Fruit fly (Drosophila melanogaster) whole organism, embryonic: ENCODE results near the gene CG5376.

Source experiments
- Bgb ChIP-seq: fragments of 200-800 bp; sonication (Bioruptor generic); IDR thresholded peaks from 2 replicates; pipeline ENCODE4 v1.3.6; 2022; ENCODE audit warnings: missing biosample characterization, missing genetic modification characterization; ENCODE audit not compliant: partially characterized antibody
- Bteb2 ChIP-seq: fragments of 200-800 bp; sonication (Bioruptor generic); optimal IDR thresholded peaks from 2 replicates; lab custom pipeline; 2016; ENCODE audit warnings: missing biosample characterization, missing genetic modification characterization
- CG10366 ChIP-seq: fragments of 200-800 bp; sonication (Bioruptor generic); IDR thresholded peaks from 2 replicates; pipeline ENCODE4 v1.3.6; 2022; ENCODE audit warnings: missing biosample characterization, missing genetic modification characterization
- CG10979 ChIP-seq: fragments of 200-800 bp; sonication (Bioruptor generic); optimal IDR thresholded peaks from 2 replicates; lab custom pipeline; 2018; ENCODE audit warnings: missing biosample characterization, mild to moderate bottlenecking, missing genetic modification characterization, moderate library complexity
- CG11085 ChIP-seq: fragments of 200-800 bp; sonication (Bioruptor generic); IDR thresholded peaks from 2 replicates; pipeline ENCODE4 v1.3.6; 2022; ENCODE audit warnings: missing biosample characterization, missing genetic modification characterization
- CG11723 ChIP-seq: fragments of 200-800 bp; sonication (Bioruptor generic); optimal IDR thresholded peaks from 2 replicates; lab custom pipeline; 2017; ENCODE audit warnings: missing biosample characterization, mild to moderate bottlenecking, missing genetic modification characterization
- CG15696 ChIP-seq: fragments of 200-800 bp; sonication (Bioruptor generic); optimal IDR thresholded peaks from 2 replicates; lab custom pipeline; 2019; ENCODE audit warnings: missing biosample characterization, mild to moderate bottlenecking, missing genetic modification characterization, moderate library complexity
- CG1792 ChIP-seq: fragments of 200-800 bp; sonication (Bioruptor generic); optimal IDR thresholded peaks from 2 replicates; lab custom pipeline; 2016; ENCODE audit warnings: missing biosample characterization, missing genetic modification characterization
- CG18011 ChIP-seq: fragments of 200-800 bp; sonication (Bioruptor generic); optimal IDR thresholded peaks from 2 replicates; lab custom pipeline; 2017; ENCODE audit warnings: missing biosample characterization, missing genetic modification characterization, mild to moderate bottlenecking, moderate library complexity, missing genotype
- CG2712 ChIP-seq: fragments of 200-800 bp; optimal IDR thresholded peaks from 3 replicates; lab custom pipeline; 2019; ENCODE audit warnings: missing biosample characterization, mild to moderate bottlenecking, missing genetic modification characterization, moderate library complexity
- CG30403 ChIP-seq: fragments of 200-800 bp; sonication (Bioruptor generic); optimal IDR thresholded peaks from 3 replicates; lab custom pipeline; 2016; ENCODE audit warnings: missing biosample characterization, missing genetic modification characterization
- CG31224 ChIP-seq: fragments of 200-800 bp; sonication (Bioruptor generic); IDR thresholded peaks from 2 replicates; pipeline ENCODE4 v1.3.6; 2022; ENCODE audit warnings: missing biosample characterization, missing genetic modification characterization
- CG3163 ChIP-seq: fragments of 200-800 bp; sonication (Bioruptor generic); optimal IDR thresholded peaks from 3 replicates; lab custom pipeline; 2016; ENCODE audit warnings: missing biosample characterization, missing genetic modification characterization
- CG3838 ChIP-seq: fragments of 200-800 bp; sonication (Bioruptor generic); optimal IDR thresholded peaks from 3 replicates; lab custom pipeline; 2016; ENCODE audit warnings: missing biosample characterization, missing genetic modification characterization
- CG43689 ChIP-seq: fragments of 200-800 bp; sonication (Bioruptor generic); IDR thresholded peaks from 2 replicates; pipeline ENCODE4 v1.3.6; 2022; ENCODE audit warnings: missing biosample characterization, missing genetic modification characterization
- CG4730 ChIP-seq: fragments of 200-800 bp; sonication (Bioruptor generic); IDR thresholded peaks from 2 replicates; pipeline ENCODE4 v1.3.6; 2022; ENCODE audit warnings: missing biosample characterization, missing genetic modification characterization
- CG6683 ChIP-seq: fragments of 200-800 bp; sonication (Bioruptor generic); optimal IDR thresholded peaks from 2 replicates; lab custom pipeline; 2017; ENCODE audit warnings: missing biosample characterization, mild to moderate bottlenecking, missing genetic modification characterization, missing genetic modification reagents
- CG8359 ChIP-seq: fragments of 200-800 bp; sonication (Bioruptor generic); optimal IDR thresholded peaks from 2 replicates; lab custom pipeline; 2017; ENCODE audit warnings: missing biosample characterization, mild to moderate bottlenecking, missing genetic modification characterization, borderline replicate concordance
- CG9797 ChIP-seq: fragments of 200-800 bp; sonication (Bioruptor generic); optimal IDR thresholded peaks from 3 replicates; lab custom pipeline; 2018; ENCODE audit warnings: missing biosample characterization, mild to moderate bottlenecking, missing genetic modification characterization
- CG9932 ChIP-seq: fragments of 200-800 bp; sonication (Bioruptor generic); IDR thresholded peaks from 2 replicates; pipeline ENCODE4 v1.3.6; 2022; ENCODE audit warnings: missing biosample characterization, missing genetic modification characterization
- CoRest ChIP-seq: fragments of 200-800 bp; sonication (Bioruptor generic); optimal IDR thresholded peaks from 3 replicates; lab custom pipeline; 2018; ENCODE audit warnings: missing biosample characterization, mild to moderate bottlenecking, missing genetic modification characterization, moderate library complexity
- Doc2 ChIP-seq: fragments of 200-800 bp; sonication (Bioruptor generic); IDR thresholded peaks from 2 replicates; pipeline ENCODE4 v1.3.6; 2022; ENCODE audit warnings: missing biosample characterization, missing genetic modification characterization
- E2f1 ChIP-seq: fragments of 200-800 bp; sonication (Bioruptor generic); IDR thresholded peaks from 2 replicates; pipeline ENCODE4 v1.3.6; 2022; ENCODE audit warnings: missing biosample characterization, missing genetic modification characterization
- Ets97D ChIP-seq: fragments of 200-800 bp; sonication (Bioruptor generic); optimal IDR thresholded peaks from 3 replicates; lab custom pipeline; 2016; ENCODE audit warnings: missing biosample characterization, missing genetic modification characterization
- Hr51 ChIP-seq, 2 experiments: fragments of 200-800 bp; sonication (Bioruptor generic); optimal IDR thresholded peaks; 2 replicates in 1 of 2; 3 replicates in 1 of 2; lab custom pipeline; 2016 to 2018; ENCODE audit warnings: missing biosample characterization in 2 of 2, missing genetic modification characterization in 2 of 2, mild to moderate bottlenecking in 1 of 2, moderate library complexity in 1 of 2
- Max ChIP-seq: fragments of 200-800 bp; sonication (Bioruptor generic); optimal IDR thresholded peaks from 2 replicates; lab custom pipeline; 2016; ENCODE audit warnings: missing biosample characterization, mild to moderate bottlenecking, missing genetic modification characterization
- Six4 ChIP-seq: fragments of 200-800 bp; sonication (Bioruptor generic); optimal IDR thresholded peaks from 2 replicates; lab custom pipeline; 2016; ENCODE audit warnings: missing biosample characterization, missing genetic modification characterization
- Sox100B ChIP-seq: fragments of 200-800 bp; sonication (Bioruptor generic); optimal IDR thresholded peaks from 3 replicates; lab custom pipeline; 2018; ENCODE audit warnings: missing biosample characterization, mild to moderate bottlenecking, missing genetic modification characterization
- Sox102F ChIP-seq: fragments of 200-800 bp; sonication (Bioruptor generic); optimal IDR thresholded peaks from 2 replicates; lab custom pipeline; 2018; ENCODE audit warnings: missing biosample characterization, mild to moderate bottlenecking, missing genetic modification characterization, moderate library complexity
- Sry-δ ChIP-seq: fragments of 200-800 bp; sonication (Bioruptor generic); optimal IDR thresholded peaks from 2 replicates; lab custom pipeline; 2016; ENCODE audit warnings: missing biosample characterization, missing genetic modification characterization
- ab ChIP-seq: fragments of 200-800 bp; sonication (Bioruptor generic); optimal IDR thresholded peaks from 2 replicates; lab custom pipeline; 2016; ENCODE audit warnings: missing biosample characterization, missing genetic modification characterization
- al ChIP-seq: fragments of 200-800 bp; sonication (Bioruptor generic); IDR thresholded peaks from 2 replicates; pipeline ENCODE4 v1.3.6; 2022; ENCODE audit warnings: missing biosample characterization, missing genetic modification characterization
- croc ChIP-seq: fragments of 200-800 bp; sonication (Bioruptor generic); conservative IDR thresholded peaks from 3 replicates; pipeline ENCODE4 v1.3.6; 2022; ENCODE audit warnings: missing biosample characterization, missing genetic modification characterization
- ewg ChIP-seq: fragments of 200-800 bp; sonication (Bioruptor generic); optimal IDR thresholded peaks from 3 replicates; lab custom pipeline; 2017; ENCODE audit warnings: mild to moderate bottlenecking, missing biosample characterization, missing genetic modification reagents, missing genetic modification characterization
- eyg ChIP-seq: fragments of 200-800 bp; sonication (Bioruptor generic); optimal IDR thresholded peaks from 3 replicates; lab custom pipeline; 2016; ENCODE audit warnings: missing biosample characterization, missing genetic modification characterization
- ftz-f1 ChIP-seq: fragments of 200-800 bp; sonication (Bioruptor generic); optimal IDR thresholded peaks from 2 replicates; lab custom pipeline; 2016; ENCODE audit warnings: missing biosample characterization, missing genetic modification characterization
- gt ChIP-seq: fragments of 200-800 bp; sonication (Bioruptor generic); IDR thresholded peaks from 2 replicates; pipeline ENCODE4 v1.3.6; 2022; ENCODE audit warnings: missing biosample characterization, missing genetic modification characterization
- ham ChIP-seq: fragments of 200-800 bp; sonication (Bioruptor generic); IDR thresholded peaks from 2 replicates; pipeline ENCODE4 v1.3.6; 2022; ENCODE audit warnings: missing biosample characterization, missing genetic modification characterization
- ind ChIP-seq: fragments of 200-800 bp; sonication (Bioruptor generic); optimal IDR thresholded peaks from 3 replicates; lab custom pipeline; 2016; ENCODE audit warnings: missing biosample characterization, missing genetic modification characterization
- insv ChIP-seq, 2 experiments: fragments of 200-800 bp; sonication (Bioruptor generic); optimal IDR thresholded peaks; 3 replicates each; lab custom pipeline; 2016 to 2018; ENCODE audit warnings: missing biosample characterization in 2 of 2, missing genetic modification characterization in 2 of 2
- nerfin-2 ChIP-seq: fragments of 200-800 bp; sonication (Bioruptor generic); IDR thresholded peaks from 2 replicates; pipeline ENCODE4 v1.3.6; 2022; ENCODE audit warnings: missing biosample characterization, missing genetic modification characterization; ENCODE audit not compliant: partially characterized antibody
- p53 ChIP-seq: fragments of 200-800 bp; sonication (Bioruptor generic); optimal IDR thresholded peaks from 2 replicates; lab custom pipeline; 2016; ENCODE audit warnings: missing biosample characterization, missing genetic modification characterization
- pho ChIP-seq: fragments of 200-800 bp; sonication (Bioruptor generic); optimal IDR thresholded peaks from 2 replicates; lab custom pipeline; 2016; ENCODE audit warnings: missing biosample characterization, missing genetic modification characterization
- sd ChIP-seq: fragments of 200-800 bp; sonication (Bioruptor generic); optimal IDR thresholded peaks from 3 replicates; lab custom pipeline; 2018; ENCODE audit warnings: missing biosample characterization, mild to moderate bottlenecking, missing genetic modification characterization, moderate library complexity
- slp2 ChIP-seq: fragments of 200-800 bp; sonication (Bioruptor generic); optimal IDR thresholded peaks from 2 replicates; lab custom pipeline; 2016; ENCODE audit warnings: missing biosample characterization, missing genetic modification characterization
- sna ChIP-seq: fragments of 200-800 bp; sonication (Bioruptor generic); IDR thresholded peaks from 2 replicates; pipeline ENCODE4 v1.3.6; 2022; ENCODE audit warnings: missing biosample characterization, missing genetic modification characterization; ENCODE audit not compliant: partially characterized antibody
- tio ChIP-seq: fragments of 200-800 bp; sonication (Bioruptor generic); optimal IDR thresholded peaks from 2 replicates; lab custom pipeline; 2017; ENCODE audit warnings: missing biosample characterization, missing genetic modification characterization, inconsistent platforms
- tna ChIP-seq: fragments of 200-800 bp; sonication (Bioruptor generic); IDR thresholded peaks from 2 replicates; pipeline ENCODE4 v1.3.6; 2022; ENCODE audit warnings: missing biosample characterization, missing genetic modification characterization; ENCODE audit not compliant: partially characterized antibody
- unc-4 ChIP-seq: fragments of 200-800 bp; sonication (Bioruptor generic); IDR thresholded peaks from 2 replicates; pipeline ENCODE4 v1.3.6; 2022; ENCODE audit warnings: missing biosample characterization, missing genetic modification characterization; ENCODE audit not compliant: partially characterized antibody
- z ChIP-seq: fragments of 200-800 bp; sonication (Bioruptor generic); IDR thresholded peaks from 3 replicates; pipeline ENCODE4 v1.3.6; 2022; ENCODE audit warnings: missing biosample characterization, missing genetic modification characterization

CG5376 gene

dm6 chr3R:22447195-22447873 is 41.4 kb downstream of the CG5376 start, which contains the start of gene CG34288 (continued):
- TF ChIP-seq CG3838 (GFP tag; lab: Kevin White, UChicago): no peak
- TF ChIP-seq Sox100B (GFP tag; lab: Kevin White, UChicago): no peak
- no peak for TF ChIP-seq tna
- TF ChIP-seq Max (GFP tag; lab: Kevin White, UChicago): no peak
- no peak for TF ChIP-seq unc-4 (GFP tag; lab: Robert Waterston, UW)
- TF ChIP-seq gt: no peak
- no peak for TF ChIP-seq Doc2
- no peak for TF ChIP-seq ind (GFP tag; lab: Kevin White, UChicago)
- TF ChIP-seq Bgb (GFP tag; lab: Robert Waterston, UW): peak; percentile 29; the same call in 1 of the 2 replicates
- TF ChIP-seq Six4 (GFP tag; lab: Kevin White, UChicago): no peak
- TF ChIP-seq Sry-δ (GFP tag; lab: Kevin White, UChicago): no peak
- no peak for TF ChIP-seq CG6683 (GFP tag; lab: Kevin White, UChicago)
- no peak for TF ChIP-seq croc (GFP tag; lab: Robert Waterston, UW)
- no peak for TF ChIP-seq p53 (GFP tag; lab: Kevin White, UChicago)
- TF ChIP-seq CG3163 (GFP tag; lab: Kevin White, UChicago): peak; percentile 26
- no peak for TF ChIP-seq CG15696 (tag; lab: Kevin White, UChicago)
- no peak for TF ChIP-seq CG18011 (GFP tag; lab: Kevin White, UChicago)
- TF ChIP-seq Sox102F: peak; percentile 38
- 0 out of 2 replicates have a peak, but pooled peaks have one; percentile 14 for TF ChIP-seq CG43689 (GFP tag; lab: Robert Waterston, UW)
- no peak for TF ChIP-seq CG10979 (tag; lab: Kevin White, UChicago)
- TF ChIP-seq ab: no peak
- TF ChIP-seq CG8359: no peak
- peak; percentile 66 for TF ChIP-seq E2f1 (GFP tag; lab: Robert Waterston, UW)
- TF ChIP-seq eyg (GFP tag; lab: Kevin White, UChicago): no peak
- no peak for TF ChIP-seq CoRest (tag; lab: Kevin White, UChicago)
- peak; percentile 44; the same call in 1 of the 2 replicates for TF ChIP-seq al (GFP tag; lab: Robert Waterston, UW)
- no peak for TF ChIP-seq Ets97D
- TF ChIP-seq CG31224 (GFP tag; lab: Robert Waterston, UW): no peak
- TF ChIP-seq CG1792: no peak
- TF ChIP-seq ewg (GFP tag; lab: Kevin White, UChicago): no peak
- TF ChIP-seq CG11085: peak; percentile 63
- TF ChIP-seq CG30403 (GFP tag; lab: Kevin White, UChicago): no peak
- peak; percentile 31; the same call in 1 of the 2 replicates for TF ChIP-seq ham (GFP tag; lab: Robert Waterston, UW)
- TF ChIP-seq ftz-f1 (GFP tag; lab: Kevin White, UChicago): no peak
- TF ChIP-seq CG2712 (tag; lab: Kevin White, UChicago): no peak
- no peak for TF ChIP-seq CG9797 (GFP tag; lab: Kevin White, UChicago)
- 0 out of 2 replicates have a peak, but pooled peaks have one; percentile 22 for TF ChIP-seq CG4730 (GFP tag; lab: Robert Waterston, UW)
- no peak for TF ChIP-seq sna (GFP tag; lab: Robert Waterston, UW)
- peak; percentile 51; the same call in 1 of the 2 replicates for TF ChIP-seq nerfin-2 (GFP tag; lab: Robert Waterston, UW)
- peak; percentile 4 for TF ChIP-seq pho
- peak in 1 of 2 experiments; percentile 47 for TF ChIP-seq Hr51 (GFP tag; optimal IDR thresholded peaks at IDR 0.05; lab: Kevin White, UChicago)
- TF ChIP-seq CG9932 (GFP tag; lab: Robert Waterston, UW): peak; percentile 48
- TF ChIP-seq CG11723 (GFP tag; lab: Kevin White, UChicago): no peak
- TF ChIP-seq insv (GFP tag; optimal IDR thresholded peaks at IDR 0.05; lab: Kevin White, UChicago): no peak
- no peak for TF ChIP-seq CG10366 (GFP tag; lab: Robert Waterston, UW)
- no peak for TF ChIP-seq tio (GFP tag; lab: Kevin White, UChicago)
- no peak for TF ChIP-seq z (GFP tag; lab: Robert Waterston, UW)
- peak; percentile 1 for TF ChIP-seq slp2
- no peak for TF ChIP-seq Bteb2 (GFP tag; lab: Kevin White, UChicago)
- peak; percentile 73 for TF ChIP-seq sd
